Worm (Caenorhabditis elegans): ENCODE data around the gene T07E3.3.

DNA sequence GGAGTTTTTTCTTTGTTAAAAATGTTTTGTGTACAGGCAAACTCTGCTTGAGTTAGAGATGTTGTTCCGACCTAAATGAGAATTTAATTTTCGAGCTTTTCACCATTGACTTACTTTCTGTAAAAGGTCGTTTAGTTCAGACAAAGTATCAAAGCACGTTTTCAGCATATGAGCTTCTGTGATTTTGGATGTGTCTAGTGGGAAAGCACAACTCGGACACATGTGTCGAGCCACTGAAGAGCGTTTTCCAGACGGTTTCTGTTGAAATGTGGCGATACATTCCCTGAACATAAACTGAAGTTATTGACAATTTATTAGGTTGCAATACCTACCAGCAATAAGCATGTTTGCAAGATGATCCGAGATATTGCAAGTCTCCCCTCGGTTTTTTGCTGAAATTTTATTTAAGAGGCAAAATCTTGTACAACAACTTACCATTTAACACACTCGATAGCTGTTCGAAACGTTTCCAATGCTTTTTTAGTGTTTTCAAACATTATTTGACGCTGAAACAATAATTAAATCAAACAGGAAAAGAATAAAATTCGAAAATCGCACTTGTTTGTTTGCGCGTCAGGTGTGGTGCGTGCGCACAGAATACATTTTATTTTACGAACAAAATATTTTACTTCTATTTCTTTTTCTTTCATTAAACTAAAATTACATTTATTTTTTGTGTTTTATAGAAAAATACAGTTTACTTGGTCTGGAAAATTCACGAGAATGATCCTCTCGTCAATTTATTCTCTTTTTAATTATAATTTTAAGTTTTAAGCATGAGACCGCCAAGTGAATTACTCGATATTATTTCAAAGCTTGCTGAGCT is 14.5 kb upstream of the T07E3.3 start, which contains the start of the genes brd-1 and K04C2.2:
- TF ChIP-seq pax-1 (tag; optimal IDR thresholded peaks at IDR 0.05) = no peak
- no peak for TF ChIP-seq hlh-8 (tag; optimal IDR thresholded peaks at IDR 0.05)
- no peak for TF ChIP-seq fax-1 (tag; optimal IDR thresholded peaks at IDR 0.05)
- no peak for TF ChIP-seq ama-1 (optimal IDR thresholded peaks at IDR 0.05)
- no peak for TF ChIP-seq mec-3 (tag; optimal IDR thresholded peaks at IDR 0.05; ENCODE audit: borderline replicate concordance)
- no peak for TF ChIP-seq sox-4 (tag; optimal IDR thresholded peaks at IDR 0.05)
- no peak for TF ChIP-seq unc-3 (GFP tag; conservative IDR thresholded peaks at IDR 0.05)
- TF ChIP-seq unc-3 (tag; optimal IDR thresholded peaks at IDR 0.05) = no peak
- TF ChIP-seq pag-3 (tag; optimal IDR thresholded peaks at IDR 0.05; ENCODE audit: borderline replicate concordance) = no peak
- TF ChIP-seq F13H6.1 (tag; optimal IDR thresholded peaks at IDR 0.05) = no peak
- TF ChIP-seq sox-2 (GFP tag; IDR thresholded peaks at IDR 0.05) = no peak

Measured in whole organism, late embryonic.